Fruit fly (Drosophila melanogaster) whole organism, embryonic: ENCODE results near the gene CG13461.

Experiments
- Abd-B ChIP-seq: fragments of 200-800 bp; sonication (Bioruptor generic); optimal IDR thresholded peaks from 2 replicates; lab custom pipeline; 2018; ENCODE audit warnings: missing biosample characterization, mild to moderate bottlenecking, missing genetic modification characterization, moderate library complexity
- BtbVII ChIP-seq: fragments of 200-800 bp; sonication (Bioruptor generic); optimal IDR thresholded peaks from 3 replicates; lab custom pipeline; 2017; ENCODE audit warnings: missing biosample characterization, mild to moderate bottlenecking, missing genetic modification characterization
- CG10147 ChIP-seq: fragments of 200-800 bp; sonication (Bioruptor generic); optimal IDR thresholded peaks from 2 replicates; lab custom pipeline; 2019; ENCODE audit warnings: missing biosample characterization, mild to moderate bottlenecking, missing genetic modification characterization, moderate library complexity
- CG12071 ChIP-seq: fragments of 200-800 bp; sonication (Bioruptor generic); optimal IDR thresholded peaks from 3 replicates; lab custom pipeline; 2018; ENCODE audit warnings: missing biosample characterization, mild to moderate bottlenecking, missing genetic modification characterization
- CG12744 ChIP-seq: fragments of 200-800 bp; sonication (Bioruptor generic); optimal IDR thresholded peaks from 2 replicates; lab custom pipeline; 2016; ENCODE audit warnings: missing biosample characterization, missing genetic modification characterization
- CG12942 ChIP-seq: fragments of 200-800 bp; sonication (Bioruptor generic); optimal IDR thresholded peaks from 3 replicates; lab custom pipeline; 2016; ENCODE audit warnings: missing biosample characterization, missing genetic modification characterization
- CG13624 ChIP-seq: fragments of 200-800 bp; sonication (Bioruptor generic); optimal IDR thresholded peaks from 2 replicates; lab custom pipeline; 2016; ENCODE audit warnings: missing biosample characterization, missing genetic modification characterization
- CG15479 ChIP-seq: fragments of 200-800 bp; sonication (Bioruptor generic); optimal IDR thresholded peaks from 3 replicates; lab custom pipeline; 2019; ENCODE audit warnings: missing biosample characterization, mild to moderate bottlenecking, missing genetic modification characterization, moderate library complexity
- CG15514 ChIP-seq: fragments of 200-800 bp; sonication (Bioruptor generic); optimal IDR thresholded peaks from 3 replicates; lab custom pipeline; 2017; ENCODE audit warnings: missing biosample characterization, missing genetic modification characterization, mild to moderate bottlenecking, moderate library complexity, missing genetic modification reagents
- CG17328 ChIP-seq: fragments of 200-800 bp; sonication (Bioruptor generic); IDR thresholded peaks from 2 replicates; pipeline ENCODE4 v1.3.6; 2022; ENCODE audit warnings: missing biosample characterization, missing genetic modification characterization
- CG17359 ChIP-seq: fragments of 200-800 bp; sonication (Bioruptor generic); optimal IDR thresholded peaks from 3 replicates; lab custom pipeline; 2018; ENCODE audit warnings: missing biosample characterization, mild to moderate bottlenecking, missing genetic modification characterization, moderate library complexity
- CG2889 ChIP-seq: fragments of 200-800 bp; sonication (Bioruptor generic); IDR thresholded peaks from 3 replicates; pipeline ENCODE4 v1.3.6; 2022; ENCODE audit warnings: missing biosample characterization, missing genetic modification characterization
- CG3407 ChIP-seq: fragments of 200-800 bp; sonication (Bioruptor generic); optimal IDR thresholded peaks from 2 replicates; lab custom pipeline; 2018; ENCODE audit warnings: missing biosample characterization, mild to moderate bottlenecking, missing genetic modification characterization
- CG3838 ChIP-seq: fragments of 200-800 bp; sonication (Bioruptor generic); optimal IDR thresholded peaks from 3 replicates; lab custom pipeline; 2016; ENCODE audit warnings: missing biosample characterization, missing genetic modification characterization
- CG4328 ChIP-seq: fragments of 200-800 bp; sonication (Bioruptor generic); optimal IDR thresholded peaks from 3 replicates; lab custom pipeline; 2017; ENCODE audit warnings: missing biosample characterization, missing genetic modification reagents, missing genetic modification characterization
- CG4707 ChIP-seq: fragments of 200-800 bp; sonication (Bioruptor generic); optimal IDR thresholded peaks from 2 replicates; lab custom pipeline; 2018; ENCODE audit warnings: missing biosample characterization, mild to moderate bottlenecking, missing genetic modification characterization, moderate library complexity
- CG4820 ChIP-seq: fragments of 200-800 bp; sonication (Bioruptor generic); optimal IDR thresholded peaks from 3 replicates; lab custom pipeline; 2016; ENCODE audit warnings: missing biosample characterization, missing genetic modification characterization
- CG6175 ChIP-seq: fragments of 200-800 bp; sonication (Bioruptor generic); IDR thresholded peaks from 3 replicates; pipeline ENCODE4 v1.3.6; 2022; ENCODE audit warnings: missing biosample characterization, missing genetic modification characterization
- CG6765 ChIP-seq: fragments of 200-800 bp; sonication (Bioruptor generic); optimal IDR thresholded peaks from 3 replicates; lab custom pipeline; 2017; ENCODE audit warnings: missing biosample characterization, mild to moderate bottlenecking, missing genetic modification characterization
- CG9437 ChIP-seq: fragments of 200-800 bp; sonication (Bioruptor generic); optimal IDR thresholded peaks from 2 replicates; lab custom pipeline; 2018; ENCODE audit warnings: missing biosample characterization, mild to moderate bottlenecking, missing genetic modification characterization
- CG9609 ChIP-seq: fragments of 200-800 bp; sonication (Bioruptor generic); optimal IDR thresholded peaks from 3 replicates; lab custom pipeline; 2016; ENCODE audit warnings: missing biosample characterization, missing genetic modification characterization
- Dll ChIP-seq: fragments of 200-800 bp; sonication (Bioruptor generic); IDR thresholded peaks from 4 replicates; pipeline ENCODE4 v1.3.6; 2022; ENCODE audit warnings: missing biosample characterization, missing genetic modification characterization; ENCODE audit not compliant: partially characterized antibody
- Dp ChIP-seq: fragments of 200-800 bp; sonication (Bioruptor generic); optimal IDR thresholded peaks from 2 replicates; lab custom pipeline; 2018; ENCODE audit warnings: missing biosample characterization, mild to moderate bottlenecking, missing genetic modification characterization, moderate library complexity
- HLHmδ ChIP-seq: fragments of 200-800 bp; sonication (Bioruptor generic); optimal IDR thresholded peaks from 2 replicates; lab custom pipeline; 2018; ENCODE audit warnings: missing biosample characterization, mild to moderate bottlenecking, missing genetic modification characterization, moderate library complexity
- Hmr ChIP-seq: fragments of 200-800 bp; sonication (Bioruptor generic); optimal IDR thresholded peaks from 3 replicates; lab custom pipeline; 2017; ENCODE audit warnings: mild to moderate bottlenecking, missing biosample characterization, missing genetic modification reagents, missing genetic modification characterization
- Hsf ChIP-seq: fragments of 200-800 bp; sonication (Bioruptor generic); optimal IDR thresholded peaks from 3 replicates; lab custom pipeline; 2016; ENCODE audit warnings: missing biosample characterization, missing genetic modification characterization
- Jarid2 ChIP-seq: fragments of 200-800 bp; sonication (Bioruptor generic); optimal IDR thresholded peaks from 3 replicates; lab custom pipeline; 2017; ENCODE audit warnings: mild to moderate bottlenecking, missing biosample characterization, missing genetic modification reagents, missing genetic modification characterization
- MESR4 ChIP-seq: fragments of 200-800 bp; sonication (Bioruptor generic); optimal IDR thresholded peaks from 2 replicates; lab custom pipeline; 2018; ENCODE audit warnings: missing biosample characterization, mild to moderate bottlenecking, missing genetic modification characterization, moderate library complexity
- Mes4 ChIP-seq: fragments of 200-800 bp; sonication (Bioruptor generic); optimal IDR thresholded peaks from 2 replicates; lab custom pipeline; 2016; ENCODE audit warnings: missing biosample characterization, missing genetic modification characterization
- Side ChIP-seq: fragments of 200-800 bp; sonication (Bioruptor generic); optimal IDR thresholded peaks from 2 replicates; lab custom pipeline; 2016; ENCODE audit warnings: missing biosample characterization, missing genetic modification characterization
- Trl ChIP-seq, 3 experiments: fragments of >200 bp in 2 of 3; fragments of 200-800 bp in 1 of 3; sonication (Bioruptor generic) in 1 of 3; optimal IDR thresholded peaks; 2 replicates in 1 of 3; 3 replicates in 2 of 3; lab custom pipeline; 2016 to 2017; ENCODE audit warnings: missing biosample characterization in 1 of 3, missing genetic modification characterization in 1 of 3
- abd-A ChIP-seq: fragments of 200-800 bp; sonication (Bioruptor generic); optimal IDR thresholded peaks from 3 replicates; lab custom pipeline; 2019; ENCODE audit warnings: missing biosample characterization, mild to moderate bottlenecking, missing genetic modification characterization, moderate library complexity
- al ChIP-seq: fragments of 200-800 bp; sonication (Bioruptor generic); IDR thresholded peaks from 2 replicates; pipeline ENCODE4 v1.3.6; 2022; ENCODE audit warnings: missing biosample characterization, missing genetic modification characterization
- ap ChIP-seq: fragments of 200-800 bp; sonication (Bioruptor generic); IDR thresholded peaks from 2 replicates; pipeline ENCODE4 v1.3.6; 2022; ENCODE audit warnings: missing biosample characterization, missing genetic modification characterization
- ase ChIP-seq: fragments of 200-800 bp; sonication (Bioruptor generic); IDR thresholded peaks from 3 replicates; pipeline ENCODE4 v1.3.6; 2022; ENCODE audit warnings: missing biosample characterization, missing genetic modification characterization
- ash1 ChIP-seq: fragments of 200-800 bp; sonication (Bioruptor generic); optimal IDR thresholded peaks from 2 replicates; lab custom pipeline; 2018; ENCODE audit warnings: missing biosample characterization, mild to moderate bottlenecking, missing genetic modification characterization
- cato ChIP-seq: fragments of 200-800 bp; sonication (Bioruptor generic); optimal IDR thresholded peaks from 2 replicates; lab custom pipeline; 2016; ENCODE audit warnings: missing biosample characterization, missing genetic modification characterization, borderline replicate concordance
- chn ChIP-seq: fragments of 200-800 bp; sonication (Bioruptor generic); optimal IDR thresholded peaks from 2 replicates; lab custom pipeline; 2016; ENCODE audit warnings: missing biosample characterization, missing genetic modification characterization
- en ChIP-seq: fragments of 200-800 bp; sonication (Bioruptor generic); optimal IDR thresholded peaks from 2 replicates; lab custom pipeline; 2016; ENCODE audit warnings: missing biosample characterization, missing genetic modification characterization
- fd96Cb ChIP-seq: fragments of 200-800 bp; sonication (Bioruptor generic); optimal IDR thresholded peaks from 2 replicates; lab custom pipeline; 2018; ENCODE audit warnings: missing biosample characterization, mild to moderate bottlenecking, missing genetic modification characterization, moderate library complexity
- gfzf ChIP-seq: fragments of 200-800 bp; sonication (Bioruptor generic); optimal IDR thresholded peaks from 2 replicates; lab custom pipeline; 2016; ENCODE audit warnings: missing biosample characterization, mild to moderate bottlenecking, missing genetic modification characterization, moderate library complexity
- gsb ChIP-seq: fragments of 200-800 bp; sonication (Bioruptor generic); IDR thresholded peaks from 2 replicates; pipeline ENCODE4 v1.3.6; 2022; ENCODE audit warnings: missing biosample characterization, missing genetic modification characterization
- hb ChIP-seq: fragments of 200-800 bp; sonication (Bioruptor generic); IDR thresholded peaks from 3 replicates; pipeline ENCODE4 v1.3.6; 2022; ENCODE audit warnings: missing biosample characterization, missing genetic modification characterization; ENCODE audit not compliant: partially characterized antibody
- ind ChIP-seq: fragments of 200-800 bp; sonication (Bioruptor generic); optimal IDR thresholded peaks from 3 replicates; lab custom pipeline; 2016; ENCODE audit warnings: missing biosample characterization, missing genetic modification characterization
- nerfin-1 ChIP-seq: fragments of 200-800 bp; sonication (Bioruptor generic); optimal IDR thresholded peaks from 3 replicates; lab custom pipeline; 2019; ENCODE audit warnings: missing biosample characterization, mild to moderate bottlenecking, missing genetic modification characterization, moderate library complexity
- onecut ChIP-seq: fragments of 200-800 bp; sonication (Bioruptor generic); IDR thresholded peaks from 2 replicates; pipeline ENCODE4 v1.3.6; 2022; ENCODE audit warnings: missing biosample characterization, missing genetic modification characterization
- pita ChIP-seq: fragments of 200-800 bp; sonication (Bioruptor generic); optimal IDR thresholded peaks from 2 replicates; lab custom pipeline; 2017; ENCODE audit warnings: missing biosample characterization, mild to moderate bottlenecking, missing genetic modification characterization
- salm ChIP-seq: fragments of 200-800 bp; sonication (Bioruptor generic); optimal IDR thresholded peaks from 2 replicates; lab custom pipeline; 2018; ENCODE audit warnings: missing biosample characterization, mild to moderate bottlenecking, missing genetic modification characterization
- yki ChIP-seq: fragments of >200 bp; optimal IDR thresholded peaks from 3 replicates; lab custom pipeline; 2018

Gene CG13461

dm6 chr3L:15011638-15012335, 40.5 kb downstream of the CG13461 start (continued):
- no peak for TF ChIP-seq CG12744 (GFP tag; lab: Kevin White, UChicago)
- no peak for TF ChIP-seq MESR4 (GFP tag; lab: Kevin White, UChicago)
- TF ChIP-seq Jarid2: peak; percentile 42
- peak; percentile 66 for TF ChIP-seq ind (GFP tag; lab: Kevin White, UChicago)
- no peak for TF ChIP-seq Mes4 (GFP tag; lab: Kevin White, UChicago)
- no peak for TF ChIP-seq CG15479
- no peak for TF ChIP-seq HLHmδ (GFP tag; lab: Kevin White, UChicago)
- peak; percentile 44 for TF ChIP-seq Hsf (GFP tag; lab: Kevin White, UChicago)
- no peak for TF ChIP-seq hb (GFP tag; lab: Robert Waterston, UW)
- peak; percentile 85 for TF ChIP-seq CG17359 (tag; lab: Kevin White, UChicago)
- peak; percentile 62 for TF ChIP-seq Hmr (GFP tag; lab: Kevin White, UChicago)
- TF ChIP-seq CG6175: no peak
- TF ChIP-seq ap (GFP tag; lab: Robert Waterston, UW): peak; percentile 56; the same call in 1 of the 2 replicates
- peak; percentile 4 for TF ChIP-seq CG13624 (GFP tag; lab: Kevin White, UChicago)
- TF ChIP-seq CG10147: peak; percentile 76
- TF ChIP-seq fd96Cb (tag; lab: Kevin White, UChicago): peak; percentile 86
- TF ChIP-seq gsb (GFP tag; lab: Robert Waterston, UW): peak; percentile 29; the same call in 1 of the 2 replicates
- TF ChIP-seq CG17328 (GFP tag; lab: Robert Waterston, UW): peak; percentile 75
- peak; percentile 74 for TF ChIP-seq nerfin-1 (tag; lab: Kevin White, UChicago)
- peak; percentile 62 for TF ChIP-seq CG3407 (GFP tag; lab: Kevin White, UChicago)
- TF ChIP-seq Abd-B (GFP tag; lab: Kevin White, UChicago): peak; percentile 87
- no peak for TF ChIP-seq Dp (GFP tag; lab: Kevin White, UChicago)
- TF ChIP-seq CG3838 (GFP tag; lab: Kevin White, UChicago): peak; percentile 36
- TF ChIP-seq Trl (optimal IDR thresholded peaks at IDR 0.05; lab: Kevin White, UChicago): no peak
- peak; percentile 3 for TF ChIP-seq Trl (GFP tag; optimal IDR thresholded peaks at IDR 0.05; lab: Kevin White, UChicago)
- no peak for TF ChIP-seq gfzf
- peak; percentile 9 for TF ChIP-seq CG6765 (GFP tag; lab: Kevin White, UChicago)
- TF ChIP-seq CG4707 (GFP tag; lab: Kevin White, UChicago): peak; percentile 49
- TF ChIP-seq en (GFP tag; lab: Kevin White, UChicago): peak; percentile 38
- TF ChIP-seq CG12942 (GFP tag; lab: Kevin White, UChicago): peak; percentile 57
- TF ChIP-seq al (GFP tag; lab: Robert Waterston, UW): peak; percentile 38; the same call in 1 of the 2 replicates
- TF ChIP-seq abd-A (tag; lab: Kevin White, UChicago): no peak
- peak; percentile 68; the same call in 1 of the 3 replicates for TF ChIP-seq ase
- no peak for TF ChIP-seq Dll
- peak; percentile 24; the same call in 1 of the 3 replicates for TF ChIP-seq CG2889 (GFP tag; lab: Robert Waterston, UW)
- TF ChIP-seq cato: peak; percentile 20
- peak; percentile 38 for TF ChIP-seq CG15514 (GFP tag; lab: Kevin White, UChicago)
- peak; percentile 69 for TF ChIP-seq onecut (GFP tag; lab: Robert Waterston, UW)
- no peak for TF ChIP-seq pita (GFP tag; lab: Kevin White, UChicago)
- peak; percentile 52 for TF ChIP-seq CG4328 (GFP tag; lab: Kevin White, UChicago)
- peak; percentile 6 for TF ChIP-seq CG9609 (GFP tag; lab: Kevin White, UChicago)
- peak; percentile 69 for TF ChIP-seq CG9437 (GFP tag; lab: Kevin White, UChicago)
- peak; percentile 75 for TF ChIP-seq CG4820
- TF ChIP-seq chn: no peak
- TF ChIP-seq BtbVII (GFP tag; lab: Kevin White, UChicago): peak; percentile 61
- TF ChIP-seq Side (GFP tag; lab: Kevin White, UChicago): peak; percentile 23
- no peak for TF ChIP-seq ash1 (GFP tag; lab: Kevin White, UChicago)
- peak; percentile 74 for TF ChIP-seq salm (tag; lab: Kevin White, UChicago)
- TF ChIP-seq CG12071 (GFP tag; lab: Kevin White, UChicago): peak; percentile 41
- no peak for TF ChIP-seq yki (lab: Kevin White, UChicago)
